Worm (Caenorhabditis elegans): ENCODE data around the gene Y53G8AM.4.

DNA sequence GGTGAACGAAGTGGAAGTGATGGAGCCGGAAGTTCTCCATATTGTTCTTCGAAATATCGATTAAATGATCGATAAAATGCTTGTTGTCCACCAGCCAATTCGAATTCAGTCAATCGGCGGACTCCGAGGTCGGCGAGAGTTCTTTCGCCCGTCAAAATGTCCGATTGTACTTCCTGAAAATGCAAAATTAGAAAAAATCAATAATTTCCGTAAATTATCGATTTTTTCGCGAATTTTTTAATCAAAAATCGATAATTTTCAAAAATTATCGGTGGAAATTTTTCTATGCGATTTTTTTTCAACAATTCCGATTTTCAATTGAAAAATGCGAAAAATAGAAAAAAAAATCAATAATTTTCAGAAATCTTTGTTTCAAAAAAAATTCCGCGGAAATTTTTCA is 13.5 kb downstream of the Y53G8AM.4 start:
- TF ChIP-seq elt-3 (tag; optimal IDR thresholded peaks at IDR 0.05) (no peak), nhr-12 (tag; optimal IDR thresholded peaks at IDR 0.05) (no peak), mab-5 (tag; optimal IDR thresholded peaks at IDR 0.05) (no peak), elt-1 (tag; optimal IDR thresholded peaks at IDR 0.05; ENCODE audit: borderline replicate concordance, insufficient read depth) (no peak)
